Worm (Caenorhabditis elegans) whole organism, midembryonic: ENCODE data around the gene C50A2.7.

Experiments used
- T22C8.4 ChIP-seq: fragments of 200-800 bp; sonication (Bioruptor generic); IDR thresholded peaks from 2 replicates; pipeline ENCODE4 v1.3.6; 2022; ENCODE audit warnings: missing genetic modification characterization, missing compliant biosample characterization
- cog-1 ChIP-seq: sonication (generic microtip); optimal IDR thresholded peaks from 2 replicates; lab custom pipeline; 2016; ENCODE audit warnings: missing genetic modification characterization, missing compliant biosample characterization
- flt-1 ChIP-seq: fragments of 200-800 bp; sonication (Bioruptor generic); IDR thresholded peaks from 2 replicates; pipeline ENCODE4 v1.3.6; 2022; ENCODE audit warnings: missing genetic modification characterization, missing compliant biosample characterization
- klf-2 ChIP-seq: fragments of 200-800 bp; sonication (Bioruptor generic); conservative IDR thresholded peaks from 2 replicates; pipeline ENCODE4 v1.3.6; 2022; ENCODE audit warnings: missing genetic modification reagents, missing genetic modification characterization, missing compliant biosample characterization
- med-1 ChIP-seq: sonication (generic microtip); optimal IDR thresholded peaks from 2 replicates; lab custom pipeline; 2017; ENCODE audit warnings: missing genetic modification characterization, mild to moderate bottlenecking, missing compliant biosample characterization, antibody characterized with exemption, missing genetic modification reagents; ENCODE audit not compliant: insufficient read depth
- ref-1 ChIP-seq: fragments of 200-800 bp; sonication (Bioruptor generic); conservative IDR thresholded peaks from 2 replicates; pipeline ENCODE4 v1.3.6; 2022; ENCODE audit warnings: missing genetic modification reagents, missing genetic modification characterization, missing compliant biosample characterization
- tab-1 ChIP-seq: fragments of 200-800 bp; sonication (Bioruptor generic); IDR thresholded peaks from 2 replicates; pipeline ENCODE4 v1.3.6; 2022; ENCODE audit warnings: missing genetic modification characterization, missing compliant biosample characterization
- ztf-23 ChIP-seq: fragments of 200-800 bp; sonication (Bioruptor generic); IDR thresholded peaks from 2 replicates; pipeline ENCODE4 v1.3.6; 2022; ENCODE audit warnings: missing genetic modification reagents, missing genetic modification characterization, missing compliant biosample characterization
- ztf-29 ChIP-seq: fragments of 200-800 bp; sonication (Bioruptor generic); IDR thresholded peaks from 2 replicates; pipeline ENCODE4 v1.3.6; 2022; ENCODE audit warnings: missing genetic modification reagents, missing genetic modification characterization, missing compliant biosample characterization

Gene C50A2.7

DNA sequence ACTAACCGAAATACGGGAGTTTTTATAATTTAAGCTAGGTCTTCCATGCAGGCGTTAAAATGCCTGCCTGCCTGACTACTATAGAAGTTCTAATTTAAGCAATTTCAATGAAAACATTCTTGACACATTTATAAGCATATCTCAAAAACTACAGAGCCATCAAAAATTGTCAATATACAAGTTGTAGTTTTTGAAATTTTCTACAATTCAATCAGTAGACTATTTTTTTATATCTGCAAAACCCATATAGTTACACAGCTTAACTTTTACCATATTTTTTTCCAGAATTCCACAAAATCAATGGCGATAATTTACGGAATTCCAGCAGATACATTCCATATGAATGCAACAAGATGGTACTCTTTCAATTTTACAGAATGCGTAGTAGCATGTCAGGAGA, at the start of gene C50A2.7:
Gene C50A2.7, plus strand, starts transcription at position 301 of the 400 bp plus-strand sequence.
- no peak for TF ChIP-seq tab-1 (GFP tag; lab: Robert Waterston, UW)
- no peak for TF ChIP-seq ztf-23 (GFP tag; lab: Robert Waterston, UW)
- TF ChIP-seq klf-2 (GFP tag; lab: Robert Waterston, UW) = no peak

DNA sequence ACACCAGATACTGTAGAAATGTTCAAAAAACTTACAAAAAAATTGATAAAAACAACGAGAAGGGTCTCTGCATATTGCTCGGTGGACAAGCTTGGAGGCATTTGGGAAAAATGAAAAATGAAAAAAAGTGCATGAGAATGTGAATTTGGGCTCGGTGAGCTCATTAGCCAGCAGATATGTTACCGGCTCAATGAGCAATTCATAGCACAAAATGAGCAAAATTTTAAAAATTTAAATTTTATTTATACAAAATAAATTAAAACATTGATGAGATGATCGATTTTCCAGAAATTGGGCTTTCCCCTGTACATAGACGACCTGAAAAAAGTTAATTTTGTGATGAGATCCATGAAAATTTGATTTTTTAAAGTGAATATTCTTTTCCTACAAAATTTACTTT, 49.6 kb upstream of the C50A2.7 start, which contains the start of gene srx-14:
Gene srx-14, minus strand, starts transcription at position 101 of the 400 bp plus-strand sequence.
- no peak for TF ChIP-seq ztf-23 (GFP tag; lab: Robert Waterston, UW)
- TF ChIP-seq med-1 (GFP tag; lab: Kevin White, UChicago) = no peak
- no peak for TF ChIP-seq T22C8.4 (GFP tag; lab: Robert Waterston, UW)
- TF ChIP-seq tab-1 (GFP tag; lab: Robert Waterston, UW) = no peak

DNA sequence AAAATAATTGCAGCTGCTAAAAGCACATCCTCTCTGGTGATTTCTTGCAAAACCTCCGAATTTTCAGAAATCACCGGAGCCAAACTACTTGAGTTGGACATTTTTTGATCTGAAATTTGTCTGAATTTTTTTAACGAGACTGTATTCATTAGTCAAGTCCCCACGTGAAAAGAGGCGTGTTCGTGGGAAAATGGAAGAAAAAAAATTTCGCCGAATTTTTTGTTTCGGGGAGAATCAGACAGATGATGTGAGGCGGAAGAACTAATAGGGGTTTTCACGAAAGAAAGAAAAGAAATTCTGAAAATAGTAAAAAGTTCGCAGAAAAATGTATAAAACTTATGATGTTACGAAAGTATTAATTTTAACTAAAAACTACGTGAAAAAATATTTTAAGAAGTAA, 44.7 kb upstream of the C50A2.7 start, which contains the start of gene srx-13:
Gene srx-13, minus strand, starts transcription at position 101 of the 400 bp plus-strand sequence.
- no peak for TF ChIP-seq flt-1 (GFP tag; lab: Robert Waterston, UW)
- TF ChIP-seq ztf-23 (GFP tag; lab: Robert Waterston, UW) = no peak
- no peak for TF ChIP-seq tab-1 (GFP tag; lab: Robert Waterston, UW)
- TF ChIP-seq ref-1 = no peak
- TF ChIP-seq klf-2 (GFP tag; lab: Robert Waterston, UW) = no peak
- TF ChIP-seq med-1 (GFP tag; lab: Kevin White, UChicago) = no peak
- no peak for TF ChIP-seq T22C8.4 (GFP tag; lab: Robert Waterston, UW)
- TF ChIP-seq ztf-29 (GFP tag; lab: Robert Waterston, UW) = no peak
- TF ChIP-seq cog-1 (tag; lab: Kevin White, UChicago) = no peak

DNA sequence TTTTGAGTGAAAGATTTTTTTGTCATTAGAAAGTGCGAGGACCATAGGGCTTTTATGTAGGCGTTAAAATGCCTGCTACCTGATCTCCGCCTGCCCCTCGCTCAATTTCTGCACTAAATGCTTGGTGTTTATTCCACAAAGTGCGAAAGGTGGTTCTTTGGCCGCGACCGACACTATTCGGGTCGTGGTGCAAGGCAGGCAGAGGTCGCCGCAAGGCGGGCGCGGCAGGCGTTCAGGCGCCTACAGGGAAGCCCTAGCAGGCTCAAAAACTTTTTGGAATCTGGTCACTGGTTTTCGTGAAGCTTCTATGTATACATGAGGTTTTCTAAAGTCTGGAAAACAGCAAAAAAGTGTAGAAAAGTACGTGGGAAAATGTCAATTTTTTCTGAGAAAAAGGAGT, 42.4 kb upstream of the C50A2.7 start:
- TF ChIP-seq ztf-29 (GFP tag; lab: Robert Waterston, UW) (no peak), tab-1 (GFP tag; lab: Robert Waterston, UW) (no peak), med-1 (GFP tag; lab: Kevin White, UChicago) (no peak), flt-1 (GFP tag; lab: Robert Waterston, UW) (no peak), cog-1 (tag; lab: Kevin White, UChicago) (no peak), ztf-23 (GFP tag; lab: Robert Waterston, UW) (no peak), T22C8.4 (GFP tag; lab: Robert Waterston, UW) (no peak), ref-1 (no peak), klf-2 (GFP tag; lab: Robert Waterston, UW) (no peak)

DNA sequence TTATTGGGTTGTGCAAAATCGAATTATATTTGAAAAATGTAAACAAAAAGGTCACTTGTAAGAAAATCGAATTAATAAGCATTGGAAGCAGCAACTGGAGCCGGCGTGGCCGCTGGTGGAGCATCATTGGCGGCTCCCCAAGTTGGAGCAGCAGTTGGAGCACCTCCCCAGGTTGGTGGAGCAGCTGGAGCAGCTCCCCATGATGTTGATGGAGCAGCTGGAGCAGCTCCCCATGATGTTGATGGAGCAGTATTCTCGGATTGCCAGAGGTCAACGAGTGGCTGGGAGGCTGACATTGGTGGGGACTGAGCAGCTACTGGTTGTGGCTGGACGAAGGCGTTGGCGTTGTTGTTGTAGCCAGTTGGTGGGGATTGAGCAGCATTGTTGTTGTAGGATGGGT, 41.7 kb upstream of the C50A2.7 start:
- TF ChIP-seq tab-1 (GFP tag; lab: Robert Waterston, UW) = no peak
- no peak for TF ChIP-seq ref-1
- no peak for TF ChIP-seq T22C8.4 (GFP tag; lab: Robert Waterston, UW)
- no peak for TF ChIP-seq klf-2 (GFP tag; lab: Robert Waterston, UW)
- no peak for TF ChIP-seq ztf-29 (GFP tag; lab: Robert Waterston, UW)
- no peak for TF ChIP-seq ztf-23 (GFP tag; lab: Robert Waterston, UW)
- TF ChIP-seq flt-1 (GFP tag; lab: Robert Waterston, UW) = no peak
- no peak for TF ChIP-seq med-1 (GFP tag; lab: Kevin White, UChicago)
- no peak for TF ChIP-seq cog-1 (tag; lab: Kevin White, UChicago)

DNA sequence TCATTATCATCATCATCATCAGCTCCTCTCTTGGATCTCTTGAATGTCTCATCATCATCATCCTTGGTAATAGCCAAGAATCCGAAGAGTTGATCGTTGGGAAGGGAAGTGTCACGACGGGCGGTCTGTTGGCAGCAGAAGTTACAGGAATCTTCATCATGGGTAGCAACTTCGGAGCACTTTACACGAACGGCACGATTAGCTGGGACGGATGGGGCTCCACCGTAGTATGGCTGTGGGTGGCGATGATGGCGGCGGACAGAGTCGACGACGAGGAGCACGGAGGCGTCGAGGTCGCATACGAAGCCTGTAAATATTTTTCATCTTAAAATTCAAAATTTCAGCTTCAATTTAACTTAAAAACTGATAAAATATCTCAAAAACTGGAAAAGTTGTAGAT, 39.9 kb upstream of the C50A2.7 start:
- TF ChIP-seq klf-2 (GFP tag; lab: Robert Waterston, UW) = no peak
- no peak for TF ChIP-seq ztf-29 (GFP tag; lab: Robert Waterston, UW)
- TF ChIP-seq cog-1 (tag; lab: Kevin White, UChicago) = no peak
- no peak for TF ChIP-seq tab-1 (GFP tag; lab: Robert Waterston, UW)
- no peak for TF ChIP-seq ref-1
- TF ChIP-seq med-1 (GFP tag; lab: Kevin White, UChicago) = no peak
- no peak for TF ChIP-seq T22C8.4 (GFP tag; lab: Robert Waterston, UW)
- TF ChIP-seq ztf-23 (GFP tag; lab: Robert Waterston, UW) = no peak
- TF ChIP-seq flt-1 (GFP tag; lab: Robert Waterston, UW) = no peak

DNA sequence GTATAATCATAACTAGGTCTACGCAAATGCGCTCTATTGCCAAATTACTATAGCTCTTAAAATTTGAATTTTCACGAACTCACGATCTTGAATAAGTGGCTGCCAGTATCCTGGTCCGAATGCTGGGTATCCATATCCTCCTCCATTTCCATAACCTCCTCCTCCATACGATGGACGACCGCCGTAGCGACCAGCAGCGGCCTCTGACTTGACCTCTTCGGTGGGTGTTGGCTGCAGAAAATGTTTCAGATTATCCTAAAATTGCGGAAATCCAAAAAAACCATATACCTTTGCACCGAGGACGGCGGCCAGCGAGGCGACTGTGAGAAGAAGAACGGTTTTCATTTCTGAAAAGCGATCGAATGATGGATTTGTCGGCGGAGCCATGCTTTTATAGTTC, 38.5 kb upstream of the C50A2.7 start, which contains the start of gene perm-4:
Gene perm-4, minus strand, starts transcription at position 367 of the 400 bp plus-strand sequence.
- TF ChIP-seq T22C8.4 (GFP tag; lab: Robert Waterston, UW) = no peak
- TF ChIP-seq cog-1 (tag; lab: Kevin White, UChicago) = no peak
- no peak for TF ChIP-seq klf-2 (GFP tag; lab: Robert Waterston, UW)

DNA sequence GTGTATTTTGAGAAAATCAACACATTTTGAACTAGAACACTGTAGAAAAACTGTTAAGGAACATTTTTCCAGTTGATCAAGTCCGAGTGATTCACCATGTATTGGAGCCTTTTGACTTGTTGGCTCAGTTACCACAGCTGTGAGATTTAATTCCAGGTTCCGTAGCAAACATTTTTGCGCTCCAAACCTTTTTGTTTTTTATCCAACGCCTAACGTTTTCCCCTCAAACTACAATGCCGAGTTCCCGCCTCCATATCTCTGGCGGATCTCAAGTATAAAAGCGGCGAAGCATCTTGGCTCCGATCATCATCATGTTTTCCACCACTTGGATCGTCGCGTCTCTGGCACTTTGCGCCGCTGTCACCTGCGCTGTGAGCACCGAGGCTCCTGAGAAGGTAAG, 36.7 kb upstream of the C50A2.7 start, which contains the start of gene perm-2:
Gene perm-2, plus strand, starts transcription at position 301 of the 400 bp plus-strand sequence.
- no peak for TF ChIP-seq tab-1 (GFP tag; lab: Robert Waterston, UW)
- no peak for TF ChIP-seq flt-1 (GFP tag; lab: Robert Waterston, UW)
- TF ChIP-seq ztf-29 (GFP tag; lab: Robert Waterston, UW) = no peak
- no peak for TF ChIP-seq cog-1 (tag; lab: Kevin White, UChicago)
- no peak for TF ChIP-seq T22C8.4 (GFP tag; lab: Robert Waterston, UW)
- TF ChIP-seq med-1 (GFP tag; lab: Kevin White, UChicago) = no peak
- no peak for TF ChIP-seq ztf-23 (GFP tag; lab: Robert Waterston, UW)
- no peak for TF ChIP-seq klf-2 (GFP tag; lab: Robert Waterston, UW)
- TF ChIP-seq ref-1 = no peak

DNA sequence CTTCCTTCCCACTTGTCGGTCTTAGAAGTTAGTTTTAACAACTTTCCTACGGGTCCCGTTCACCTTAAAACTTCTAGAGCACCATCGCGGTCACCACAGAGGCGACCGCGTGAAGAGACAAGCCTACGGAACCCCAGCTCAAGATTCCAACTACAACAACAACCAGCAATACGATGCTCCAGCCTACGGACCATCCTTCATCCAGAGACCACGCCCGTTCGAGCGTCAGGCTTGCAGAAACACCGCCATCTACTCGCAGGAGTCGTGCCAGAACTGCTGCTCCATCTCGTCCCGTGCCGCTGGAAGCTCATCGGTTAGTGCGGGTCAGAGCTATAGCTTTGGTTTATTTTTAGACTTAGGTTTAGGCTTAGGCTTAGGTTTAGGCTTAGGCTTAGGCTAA, 35.4 kb upstream of the C50A2.7 start:
- TF ChIP-seq ztf-29 (GFP tag; lab: Robert Waterston, UW) (no peak), cog-1 (tag; lab: Kevin White, UChicago) (no peak), tab-1 (GFP tag; lab: Robert Waterston, UW) (no peak), klf-2 (GFP tag; lab: Robert Waterston, UW) (no peak), ref-1 (no peak), flt-1 (GFP tag; lab: Robert Waterston, UW) (no peak), med-1 (GFP tag; lab: Kevin White, UChicago) (no peak), ztf-23 (GFP tag; lab: Robert Waterston, UW) (no peak), T22C8.4 (GFP tag; lab: Robert Waterston, UW) (no peak)
